Fruit fly (Drosophila melanogaster) whole organism, wandering third instar larva: ENCODE data around the gene slo.
A peak's percentile ranks its signal among the peaks of the same experiment; 100 is the strongest.

Experiments
- Abd-B ChIP-seq: fragments of >200 bp; optimal IDR thresholded peaks from 2 replicates; lab custom pipeline; 2017; ENCODE audit warnings: missing biosample characterization, missing genetic modification characterization
- CG32264 ChIP-seq: fragments of 200-800 bp; sonication (Bioruptor generic); optimal IDR thresholded peaks from 2 replicates; lab custom pipeline; 2016; ENCODE audit warnings: missing biosample characterization, missing genetic modification characterization
- CG9705 ChIP-seq: fragments of 200-800 bp; sonication (Bioruptor generic); optimal IDR thresholded peaks from 2 replicates; lab custom pipeline; 2018; ENCODE audit warnings: missing biosample characterization, mild to moderate bottlenecking, missing genetic modification characterization
- CrebA ChIP-seq: fragments of 200-800 bp; sonication (Bioruptor generic); optimal IDR thresholded peaks from 2 replicates; lab custom pipeline; 2016; ENCODE audit warnings: missing biosample characterization, mild to moderate bottlenecking, missing genetic modification characterization, borderline replicate concordance
- Dfd ChIP-seq: fragments of >200 bp; optimal IDR thresholded peaks from 2 replicates; lab custom pipeline; 2017; ENCODE audit warnings: missing biosample characterization, missing genetic modification characterization
- Dif ChIP-seq: fragments of 200-275, 200-300 bp; sonication (Bioruptor generic); optimal IDR thresholded peaks from 2 replicates; lab custom pipeline; 2018; ENCODE audit warnings: missing biosample characterization, missing genetic modification characterization; ENCODE audit not compliant: partially characterized antibody
- GATAd ChIP-seq: sonication (Bioruptor generic); optimal IDR thresholded peaks from 2 replicates; lab custom pipeline; 2016; ENCODE audit warnings: missing biosample characterization, missing genetic modification characterization
- HLH106 ChIP-seq: fragments of 200-800 bp; optimal IDR thresholded peaks from 3 replicates; lab custom pipeline; 2019; ENCODE audit warnings: missing biosample characterization, mild to moderate bottlenecking, missing genetic modification characterization, moderate library complexity
- Hnf4 ChIP-seq: fragments of 200-800 bp; sonication (Bioruptor generic); optimal IDR thresholded peaks from 2 replicates; lab custom pipeline; 2016; ENCODE audit warnings: missing biosample characterization, mild to moderate bottlenecking, missing genetic modification characterization
- Hr78 ChIP-seq: fragments of >200 bp; optimal IDR thresholded peaks from 2 replicates; lab custom pipeline; 2017; ENCODE audit warnings: missing biosample characterization, missing genetic modification characterization
- Hr83 ChIP-seq: fragments of 200-300 bp; sonication (Bioruptor generic); optimal IDR thresholded peaks from 2 replicates; lab custom pipeline; 2016; ENCODE audit warnings: missing biosample characterization, mild to moderate bottlenecking, missing genetic modification characterization, moderate library complexity; ENCODE audit not compliant: poor library complexity, severe bottlenecking
- Jra ChIP-seq: sonication (Bioruptor generic); optimal IDR thresholded peaks from 2 replicates; lab custom pipeline; 2016; ENCODE audit warnings: missing biosample characterization, missing genetic modification characterization
- Mio ChIP-seq: sonication (Bioruptor generic); optimal IDR thresholded peaks from 2 replicates; lab custom pipeline; 2016; ENCODE audit warnings: missing biosample characterization, missing genetic modification characterization
- Myc ChIP-seq: fragments of >200 bp; optimal IDR thresholded peaks from 2 replicates; lab custom pipeline; 2017
- N ChIP-seq: fragments of >200 bp; optimal IDR thresholded peaks from 2 replicates; lab custom pipeline; 2018; ENCODE audit warnings: missing biosample characterization, missing external identifiers, missing genetic modification characterization
- OdsH ChIP-seq: fragments of 200-800 bp; sonication (Bioruptor generic); optimal IDR thresholded peaks from 2 replicates; lab custom pipeline; 2016; ENCODE audit warnings: missing biosample characterization, mild to moderate bottlenecking, missing genetic modification characterization
- Rel ChIP-seq, 2 experiments: fragments of 200-800 bp; sonication (Bioruptor generic) in 1 of 2; optimal IDR thresholded peaks; 2 replicates in 1 of 2; 3 replicates in 1 of 2; lab custom pipeline; 2016 to 2019; ENCODE audit warnings: mild to moderate bottlenecking in 2 of 2, missing biosample characterization in 2 of 2, missing genetic modification characterization in 2 of 2, moderate library complexity in 1 of 2
- Sp1 ChIP-seq: fragments of 200-800 bp; sonication (Bioruptor generic); optimal IDR thresholded peaks from 3 replicates; lab custom pipeline; 2019; ENCODE audit warnings: missing biosample characterization, mild to moderate bottlenecking, missing genetic modification characterization, moderate library complexity
- Vsx2 ChIP-seq: fragments of 200-300, 225-300 bp; sonication (Bioruptor generic); optimal IDR thresholded peaks from 2 replicates; lab custom pipeline; 2018; ENCODE audit warnings: missing biosample characterization, missing genetic modification characterization; ENCODE audit not compliant: partially characterized antibody
- br ChIP-seq: fragments of 200-800 bp; sonication (Bioruptor generic); optimal IDR thresholded peaks from 2 replicates; lab custom pipeline; 2016; ENCODE audit warnings: missing biosample characterization, missing genetic modification characterization
- brk ChIP-seq: fragments of 200-800 bp; sonication (Bioruptor generic); optimal IDR thresholded peaks from 2 replicates; lab custom pipeline; 2016; ENCODE audit warnings: missing biosample characterization, mild to moderate bottlenecking, missing genetic modification characterization
- dl ChIP-seq, 2 experiments: fragments of 175-275, 200-275 bp in 1 of 2; fragments of 200-275 bp in 1 of 2; sonication (Bioruptor generic); optimal IDR thresholded peaks; lab custom pipeline; 2018; ENCODE audit warnings: mild to moderate bottlenecking in 2 of 2, missing biosample characterization in 2 of 2, missing genetic modification characterization in 2 of 2, moderate library complexity in 2 of 2; ENCODE audit not compliant: partially characterized antibody in 2 of 2, insufficient read depth in 1 of 2
- dmrt93B ChIP-seq: fragments of 200-800 bp; sonication (Bioruptor generic); optimal IDR thresholded peaks from 2 replicates; lab custom pipeline; 2018; ENCODE audit warnings: missing biosample characterization, mild to moderate bottlenecking, missing genetic modification characterization
- dsf ChIP-seq: sonication (Bioruptor generic); optimal IDR thresholded peaks from 2 replicates; lab custom pipeline; 2016; ENCODE audit warnings: missing biosample characterization, missing genetic modification characterization, borderline replicate concordance
- ey ChIP-seq: fragments of 200-800 bp; sonication (Bioruptor generic); optimal IDR thresholded peaks from 2 replicates; lab custom pipeline; 2016; ENCODE audit warnings: missing biosample characterization, missing genetic modification characterization
- foxo ChIP-seq, 2 experiments: fragments of 200-800 bp; sonication (Bioruptor generic); optimal IDR thresholded peaks; 2 replicates in 1 of 2; 3 replicates in 1 of 2; lab custom pipeline; 2016 to 2017; ENCODE audit warnings: missing biosample characterization in 2 of 2, missing genetic modification characterization in 2 of 2
- fru ChIP-seq: fragments of 200-800 bp; sonication (Bioruptor generic); optimal IDR thresholded peaks from 3 replicates; lab custom pipeline; 2016; ENCODE audit warnings: missing biosample characterization, mild to moderate bottlenecking, missing genetic modification characterization
- h ChIP-seq: fragments of 200-800 bp; sonication (Bioruptor generic); optimal IDR thresholded peaks from 3 replicates; lab custom pipeline; 2016; ENCODE audit warnings: missing biosample characterization, mild to moderate bottlenecking, missing genetic modification characterization
- jim ChIP-seq: fragments of 175-275, 200-325 bp; sonication (Bioruptor generic); optimal IDR thresholded peaks from 2 replicates; lab custom pipeline; 2016; ENCODE audit warnings: missing biosample characterization, mild to moderate bottlenecking, missing genetic modification characterization
- lola ChIP-seq: fragments of >200 bp; optimal IDR thresholded peaks from 2 replicates; lab custom pipeline; 2017; ENCODE audit warnings: missing biosample characterization, missing genetic modification characterization
- pan ChIP-seq: fragments of >200 bp; optimal IDR thresholded peaks from 2 replicates; lab custom pipeline; 2017
- psq ChIP-seq: fragments of 200-800 bp; sonication (Bioruptor generic); optimal IDR thresholded peaks from 3 replicates; lab custom pipeline; 2017; ENCODE audit warnings: missing biosample characterization, mild to moderate bottlenecking, missing genetic modification characterization, moderate library complexity
- rgr ChIP-seq: fragments of 200-800 bp; sonication (Bioruptor generic); optimal IDR thresholded peaks from 3 replicates; lab custom pipeline; 2016; ENCODE audit warnings: missing biosample characterization, mild to moderate bottlenecking, missing genetic modification characterization
- sage ChIP-seq: fragments of 200-800 bp; sonication (Bioruptor generic); optimal IDR thresholded peaks from 2 replicates; lab custom pipeline; 2016; ENCODE audit warnings: missing biosample characterization, mild to moderate bottlenecking, missing genetic modification characterization
- sv ChIP-seq: fragments of 200-800 bp; sonication (Bioruptor generic); optimal IDR thresholded peaks from 3 replicates; lab custom pipeline; 2016; ENCODE audit warnings: missing biosample characterization, missing genetic modification characterization
- tai ChIP-seq: sonication (Bioruptor generic); optimal IDR thresholded peaks from 2 replicates; lab custom pipeline; 2016; ENCODE audit warnings: missing biosample characterization, missing genetic modification characterization
- usp ChIP-seq: fragments of >200 bp; optimal IDR thresholded peaks from 2 replicates; lab custom pipeline; 2017; ENCODE audit warnings: missing biosample characterization, missing genetic modification characterization
- woc ChIP-seq: sonication (Bioruptor generic); optimal IDR thresholded peaks from 2 replicates; lab custom pipeline; 2016; ENCODE audit warnings: missing biosample characterization, mild to moderate bottlenecking, missing genetic modification characterization

Gene slo

DNA sequence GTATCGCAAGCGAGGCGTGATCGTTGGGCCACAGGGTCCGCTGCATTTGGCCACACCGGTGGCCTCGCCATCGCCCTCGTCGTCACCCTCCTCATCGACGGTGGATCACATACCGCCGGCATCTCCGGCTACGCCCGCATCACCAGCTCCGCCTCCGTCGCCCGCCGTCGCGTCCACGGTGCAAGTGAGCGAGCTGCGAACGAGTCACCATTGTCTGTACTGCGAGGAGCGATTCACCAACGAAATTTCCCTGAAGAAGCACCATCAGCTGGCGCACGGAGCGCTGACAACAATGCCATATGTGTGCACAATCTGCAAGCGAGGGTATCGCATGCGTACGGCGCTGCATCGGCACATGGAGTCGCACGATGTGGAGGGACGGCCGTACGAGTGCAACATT lies 41.7 kb upstream of the slo start:
- no peak for TF ChIP-seq Myc (lab: Kevin White, UChicago)
- no peak for TF ChIP-seq brk (GFP tag; lab: Kevin White, UChicago)
- TF ChIP-seq rgr (GFP tag; lab: Kevin White, UChicago), result no peak
- TF ChIP-seq Dfd (GFP tag; lab: Kevin White, UChicago), result no peak
- no peak for TF ChIP-seq Dif (GFP tag; lab: Kevin White, UChicago)
- no peak for TF ChIP-seq Vsx2 (GFP tag; lab: Kevin White, UChicago)
- no peak for TF ChIP-seq tai
- no peak for TF ChIP-seq sv

- TF ChIP-seq Sp1 (GFP tag; lab: Kevin White, UChicago) (peak; percentile 42), h (GFP tag; lab: Kevin White, UChicago) (peak; percentile 72), sv (no peak), fru (GFP tag; lab: Kevin White, UChicago) (no peak), Myc (lab: Kevin White, UChicago) (peak; percentile 32), foxo (GFP tag; optimal IDR thresholded peaks at IDR 0.05; lab: Kevin White, UChicago) (peak in 1 of 2 experiments; percentile 30), psq (no peak), Mio (GFP tag; lab: Kevin White, UChicago) (no peak), HLH106 (no peak), Rel (GFP tag; optimal IDR thresholded peaks at IDR 0.05; lab: Kevin White, UChicago) (no peak), Rel (tag; optimal IDR thresholded peaks at IDR 0.05; lab: Kevin White, UChicago) (peak; percentile 77), Dfd (GFP tag; lab: Kevin White, UChicago) (no peak), N (GFP tag; lab: Kevin White, UChicago) (no peak), Hr83 (GFP tag; lab: Kevin White, UChicago) (peak; percentile 24)
These were observed 36.8 kb upstream of the slo start, which contains the start of the genes Syx18 and atl for dm6 chr3R:24625517-24625925. Gene Syx18 (minus strand): TSS chr3R:24625562. Gene atl (plus strand): TSS chr3R:24625671.

- no peak for TF ChIP-seq CrebA (GFP tag; lab: Kevin White, UChicago)
- no peak for TF ChIP-seq usp
- no peak for TF ChIP-seq CG9705 (GFP tag; lab: Kevin White, UChicago)
- no peak for TF ChIP-seq Myc (lab: Kevin White, UChicago)
- peak; percentile 53 for TF ChIP-seq ey (GFP tag; lab: Kevin White, UChicago)
- TF ChIP-seq fru (GFP tag; lab: Kevin White, UChicago), result peak; percentile 8
- no peak for TF ChIP-seq dsf (GFP tag; lab: Kevin White, UChicago)
- no peak for TF ChIP-seq CG32264 (GFP tag; lab: Kevin White, UChicago)
- TF ChIP-seq br (GFP tag; lab: Kevin White, UChicago), result peak; percentile 42
- no peak for TF ChIP-seq Hr78 (GFP tag; lab: Kevin White, UChicago)
- TF ChIP-seq Hnf4 (GFP tag; lab: Kevin White, UChicago), result no peak
- TF ChIP-seq dl (GFP tag; optimal IDR thresholded peaks at IDR 0.05; lab: Kevin White, UChicago; ENCODE audit: insufficient read depth in 1 of 2, partially characterized antibody in 2 of 2), result no peak
- no peak for TF ChIP-seq psq
- TF ChIP-seq Abd-B, result no peak
- TF ChIP-seq jim, result no peak
- no peak for TF ChIP-seq Rel (GFP tag; optimal IDR thresholded peaks at IDR 0.05; lab: Kevin White, UChicago)
- no peak for TF ChIP-seq Rel (tag; optimal IDR thresholded peaks at IDR 0.05; lab: Kevin White, UChicago)
- TF ChIP-seq lola, result no peak
- TF ChIP-seq N (GFP tag; lab: Kevin White, UChicago), result no peak
- TF ChIP-seq Hr83 (GFP tag; lab: Kevin White, UChicago), result no peak
- TF ChIP-seq tai, result no peak
- no peak for TF ChIP-seq brk (GFP tag; lab: Kevin White, UChicago)
- peak; percentile 18 for TF ChIP-seq rgr (GFP tag; lab: Kevin White, UChicago)
- TF ChIP-seq sage (GFP tag; lab: Kevin White, UChicago), result no peak
- TF ChIP-seq Dfd (GFP tag; lab: Kevin White, UChicago), result no peak
- no peak for TF ChIP-seq Jra (GFP tag; lab: Kevin White, UChicago)
- TF ChIP-seq Dif (GFP tag; lab: Kevin White, UChicago), result no peak
- no peak for TF ChIP-seq Sp1 (GFP tag; lab: Kevin White, UChicago)
- TF ChIP-seq Vsx2 (GFP tag; lab: Kevin White, UChicago), result no peak
- no peak for TF ChIP-seq woc
- no peak for TF ChIP-seq GATAd
- TF ChIP-seq OdsH (GFP tag; lab: Kevin White, UChicago), result peak; percentile 6
- no peak for TF ChIP-seq Mio (GFP tag; lab: Kevin White, UChicago)
- no peak for TF ChIP-seq sv
- TF ChIP-seq pan (lab: Kevin White, UChicago), result no peak
- TF ChIP-seq HLH106, result peak; percentile 7
- peak in 1 of 2 experiments; percentile 17 for TF ChIP-seq foxo (GFP tag; optimal IDR thresholded peaks at IDR 0.05; lab: Kevin White, UChicago)
- TF ChIP-seq h (GFP tag; lab: Kevin White, UChicago), result peak; percentile 11
- no peak for TF ChIP-seq dmrt93B (GFP tag; lab: Kevin White, UChicago)
These were observed 36.2 kb upstream of the slo start for dm6 chr3R:24626003-24626486.
